Worm (Caenorhabditis elegans) whole organism, L4 larva: ENCODE results near the gene Y54G2A.77.

Source experiments
- F37D6.2 ChIP-seq: sonication (generic microtip); optimal IDR thresholded peaks from 2 replicates; lab custom pipeline; 2016; ENCODE audit warnings: mild to moderate bottlenecking, missing genetic modification characterization, missing compliant biosample characterization
- Y105C5A.15 ChIP-seq: fragments of 200-800 bp; sonication (Bioruptor generic); IDR thresholded peaks from 2 replicates; pipeline ENCODE4 v1.3.6; 2022; ENCODE audit warnings: missing genetic modification characterization, missing compliant biosample characterization
- Y48G9A.11 ChIP-seq: fragments of 200-800 bp; sonication (Bioruptor generic); IDR thresholded peaks from 2 replicates; pipeline ENCODE4 v1.3.6; 2022; ENCODE audit warnings: missing genetic modification reagents, missing genetic modification characterization, missing compliant biosample characterization
- Y5F2A.4 ChIP-seq: fragments of 200-800 bp; sonication (Bioruptor generic); optimal IDR thresholded peaks from 2 replicates; lab custom pipeline; 2018; ENCODE audit warnings: mild to moderate bottlenecking, missing genetic modification characterization, missing compliant biosample characterization
- ZK337.2 ChIP-seq: fragments of 200-800 bp; sonication (Bioruptor generic); IDR thresholded peaks from 2 replicates; pipeline ENCODE4 v1.3.6; 2022; ENCODE audit warnings: missing genetic modification reagents, missing genetic modification characterization, missing compliant biosample characterization
- aha-1 ChIP-seq: fragments of 150-350 bp; peaks from one replicate; lab custom pipeline; 2014; ENCODE audit warnings: missing biosample characterization, missing genetic modification characterization
- ama-1 ChIP-seq: fragments of 150-350 bp; optimal IDR thresholded peaks from 2 replicates; lab custom pipeline; 2014; ENCODE audit warnings: inconsistent platforms, mixed read lengths
- ceh-20 ChIP-seq: fragments of 200-800 bp; sonication (Bioruptor generic); IDR thresholded peaks from 2 replicates; pipeline ENCODE4 v1.3.6; 2022; ENCODE audit warnings: missing genetic modification reagents, missing genetic modification characterization, missing compliant biosample characterization
- daf-16 ChIP-seq, 3 experiments: sonication (generic microtip); optimal IDR thresholded peaks; 2 replicates each; lab custom pipeline; 2016 to 2017; ENCODE audit warnings: missing genetic modification characterization in 3 of 3, missing genetic modification reagents in 3 of 3, mild to moderate bottlenecking in 2 of 3, missing compliant biosample characterization in 2 of 3, missing biosample characterization in 1 of 3, moderate library complexity in 1 of 3
- dpl-1 ChIP-seq: fragments of 150-350 bp; optimal IDR thresholded peaks from 2 replicates; lab custom pipeline; 2014; ENCODE audit warnings: missing biosample characterization, missing genetic modification reagents, missing genetic modification characterization
- gei-8 ChIP-seq: fragments of 200-800 bp; sonication (Bioruptor generic); optimal IDR thresholded peaks from 2 replicates; lab custom pipeline; 2018; ENCODE audit warnings: mild to moderate bottlenecking, missing genetic modification characterization, missing compliant biosample characterization
- hlh-11 ChIP-seq: fragments of 200-800 bp; sonication (Bioruptor generic); optimal IDR thresholded peaks from 2 replicates; lab custom pipeline; 2018; ENCODE audit warnings: mild to moderate bottlenecking, missing genetic modification characterization, missing compliant biosample characterization
- hlh-30 ChIP-seq: sonication (generic microtip); optimal IDR thresholded peaks from 2 replicates; lab custom pipeline; 2017; ENCODE audit warnings: antibody characterized with exemption, mild to moderate bottlenecking, missing genetic modification characterization, missing compliant biosample characterization; ENCODE audit not compliant: insufficient read depth
- lim-7 ChIP-seq: fragments of 200-800 bp; sonication (Bioruptor generic); IDR thresholded peaks from 2 replicates; pipeline ENCODE4 v1.3.6; 2022; ENCODE audit warnings: missing genetic modification characterization, missing compliant biosample characterization
- lin-15B ChIP-seq: fragments of 150-350 bp; sonication (generic microtip); optimal IDR thresholded peaks from 3 replicates; lab custom pipeline; 2014; ENCODE audit warnings: missing biosample characterization, missing genetic modification characterization
- lin-38 ChIP-seq: fragments of 200-800 bp; sonication (Bioruptor generic); IDR thresholded peaks from 2 replicates; pipeline ENCODE4 v1.3.6; 2022; ENCODE audit warnings: missing genetic modification reagents, missing genetic modification characterization, missing compliant biosample characterization
- madf-9 ChIP-seq: fragments of 200-800 bp; sonication (Bioruptor generic); conservative IDR thresholded peaks from 2 replicates; pipeline ENCODE4 v1.3.6; 2022; ENCODE audit warnings: missing genetic modification reagents, missing genetic modification characterization, missing compliant biosample characterization
- mxl-3 ChIP-seq: fragments of 200-800 bp; sonication (Bioruptor generic); optimal IDR thresholded peaks from 2 replicates; lab custom pipeline; 2018; ENCODE audit warnings: mild to moderate bottlenecking, missing genetic modification characterization, missing compliant biosample characterization
- nhr-102 ChIP-seq: sonication (generic microtip); optimal IDR thresholded peaks from 2 replicates; lab custom pipeline; 2016; ENCODE audit warnings: mild to moderate bottlenecking, missing genetic modification characterization, moderate library complexity, missing compliant biosample characterization
- nhr-111 ChIP-seq: fragments of 200-800 bp; sonication (Bioruptor generic); optimal IDR thresholded peaks from 2 replicates; lab custom pipeline; 2018; ENCODE audit warnings: mild to moderate bottlenecking, missing genetic modification characterization, missing compliant biosample characterization
- nhr-76 ChIP-seq: fragments of 150-350 bp; optimal IDR thresholded peaks from 2 replicates; lab custom pipeline; 2014; ENCODE audit warnings: missing biosample characterization, missing genetic modification characterization
- pqm-1 ChIP-seq: sonication (generic microtip); optimal IDR thresholded peaks from 2 replicates; lab custom pipeline; 2017; ENCODE audit warnings: missing biosample characterization, missing genetic modification characterization
- sdz-12 ChIP-seq: fragments of 200-800 bp; sonication (Bioruptor generic); optimal IDR thresholded peaks from 2 replicates; lab custom pipeline; 2018; ENCODE audit warnings: mild to moderate bottlenecking, missing genetic modification characterization, missing compliant biosample characterization
- set-16 ChIP-seq: fragments of 200-800 bp; sonication (Bioruptor generic); IDR thresholded peaks from 2 replicates; pipeline ENCODE4 v1.3.6; 2022; ENCODE audit warnings: missing genetic modification reagents, missing genetic modification characterization, missing compliant biosample characterization
- snpc-1.2 ChIP-seq: fragments of 200-800 bp; sonication (Bioruptor generic); IDR thresholded peaks from 2 replicates; pipeline ENCODE4 v1.3.6; 2022; ENCODE audit warnings: missing genetic modification reagents, missing genetic modification characterization, missing compliant biosample characterization
- snpc-4 ChIP-seq: fragments of 150-350 bp; optimal IDR thresholded peaks from 2 replicates; lab custom pipeline; 2014; ENCODE audit warnings: missing biosample characterization, missing genetic modification characterization
- spr-1 ChIP-seq: sonication (generic microtip); optimal IDR thresholded peaks from 2 replicates; lab custom pipeline; 2016; ENCODE audit warnings: mild to moderate bottlenecking, missing genetic modification characterization, missing compliant biosample characterization
- spr-3 ChIP-seq: fragments of 200-800 bp; sonication (Bioruptor generic); optimal IDR thresholded peaks from 2 replicates; lab custom pipeline; 2018; ENCODE audit warnings: mild to moderate bottlenecking, missing genetic modification characterization, missing compliant biosample characterization
- tag-97 ChIP-seq: fragments of 200-800 bp; sonication (Bioruptor generic); IDR thresholded peaks from 2 replicates; pipeline ENCODE4 v1.3.6; 2022; ENCODE audit warnings: missing genetic modification characterization, missing compliant biosample characterization
- unc-130 ChIP-seq: sonication (generic microtip); optimal IDR thresholded peaks from 2 replicates; lab custom pipeline; 2016; ENCODE audit warnings: missing genetic modification reagents, missing genetic modification characterization, missing compliant biosample characterization
- unc-62 ChIP-seq, 3 experiments: fragments of 150-350 bp in 1 of 3; sonication (generic microtip); optimal IDR thresholded peaks in 2 of 3; peaks in 1 of 3; 1 replicate in 1 of 3; 2 replicates in 2 of 3; lab custom pipeline; 2014 to 2017; ENCODE audit warnings: missing biosample characterization in 3 of 3, missing genetic modification characterization in 3 of 3, missing genetic modification reagents in 3 of 3, missing genotype in 1 of 3
- ztf-7 ChIP-seq: fragments of 150-350 bp; optimal IDR thresholded peaks from 2 replicates; lab custom pipeline; 2014; ENCODE audit warnings: missing biosample characterization, missing genetic modification characterization

Y54G2A.77 gene

ce11 chrIV:2770067-2770466 is 7.6 kb downstream of the Y54G2A.77 start:
- TF ChIP-seq pqm-1 (no peak), Y105C5A.15 (GFP tag; lab: Robert Waterston, UW) (no peak), Y5F2A.4 (no peak), ZK337.2 (GFP tag; lab: Robert Waterston, UW) (no peak), nhr-111 (GFP tag; lab: Kevin White, UChicago) (no peak), daf-16 (GFP tag; optimal IDR thresholded peaks at IDR 0.05; lab: Kevin White, UChicago) (no peak), daf-16 (tag; optimal IDR thresholded peaks at IDR 0.05; lab: Kevin White, UChicago) (no peak), nhr-76 (tag; lab: Kevin White, UChicago) (no peak), nhr-102 (no peak), aha-1 (peak; percentile 38), ztf-7 (tag; lab: Kevin White, UChicago) (no peak), spr-1 (tag; lab: Kevin White, UChicago) (no peak), snpc-4 (no peak), Y48G9A.11 (GFP tag; lab: Robert Waterston, UW) (no peak), unc-62 (GFP tag; optimal IDR thresholded peaks at IDR 0.05 in 1 of 2; lab: Kevin White, UChicago) (peak in 1 of 2 experiments; percentile 93), unc-62 (tag; optimal IDR thresholded peaks at IDR 0.05; lab: Kevin White, UChicago) (no peak)

ce11 chrIV:2770835-2771234 is 8.4 kb downstream of the Y54G2A.77 start:
- TF ChIP-seq snpc-1.2 (GFP tag; lab: Robert Waterston, UW) = peak; percentile 55; the same call in 1 of the 2 replicates
- peak; percentile 52 for TF ChIP-seq sdz-12 (GFP tag; lab: Kevin White, UChicago)
- TF ChIP-seq spr-3 (GFP tag; lab: Kevin White, UChicago) = peak; percentile 12
- TF ChIP-seq madf-9 = peak; percentile 6; the same call in 1 of the 2 replicates
- TF ChIP-seq F37D6.2 (tag; lab: Kevin White, UChicago) = no peak
- no peak for TF ChIP-seq dpl-1
- no peak for TF ChIP-seq daf-16 (GFP tag; optimal IDR thresholded peaks at IDR 0.05; lab: Kevin White, UChicago)
- TF ChIP-seq daf-16 (tag; optimal IDR thresholded peaks at IDR 0.05; lab: Kevin White, UChicago) = no peak
- 0 out of 2 replicates have a peak, but pooled peaks have one; percentile 37 for TF ChIP-seq lim-7 (GFP tag; lab: Robert Waterston, UW)
- TF ChIP-seq set-16 (GFP tag; lab: Robert Waterston, UW) = peak; percentile 79
- TF ChIP-seq aha-1 = peak; percentile 93

ce11 chrIV:2771692-2772091 is 9.2 kb downstream of the Y54G2A.77 start, which contains the start of gene Y54G2A.11:
TSS of gene Y54G2A.11 (minus strand) at chrIV:2771792.
- no peak for TF ChIP-seq ceh-20 (GFP tag; lab: Robert Waterston, UW)
- TF ChIP-seq tag-97 (GFP tag; lab: Robert Waterston, UW) = no peak

ce11 chrIV:2772209-2772851 is 9.8 kb downstream of the Y54G2A.77 start:
- TF ChIP-seq snpc-4 (no peak), gei-8 (GFP tag; lab: Kevin White, UChicago) (peak; percentile 40), unc-62 (GFP tag; optimal IDR thresholded peaks at IDR 0.05 in 1 of 2; lab: Kevin White, UChicago) (peak in 1 of 2 experiments; percentile 58), unc-62 (tag; optimal IDR thresholded peaks at IDR 0.05; lab: Kevin White, UChicago) (no peak), hlh-30 (tag; lab: Kevin White, UChicago) (peak; percentile 74), dpl-1 (peak; percentile 21), lin-38 (GFP tag; lab: Robert Waterston, UW) (peak; percentile 33; the same call in 1 of the 2 replicates), F37D6.2 (tag; lab: Kevin White, UChicago) (no peak), nhr-111 (GFP tag; lab: Kevin White, UChicago) (peak; percentile 44), hlh-11 (tag; lab: Kevin White, UChicago) (peak; percentile 70), lin-15B (tag; lab: Kevin White, UChicago) (no peak), ama-1 (lab: Kevin White, UChicago) (peak; percentile 50), mxl-3 (GFP tag; lab: Kevin White, UChicago) (peak; percentile 1), set-16 (GFP tag; lab: Robert Waterston, UW) (peak; percentile 85), unc-130 (GFP tag; lab: Kevin White, UChicago) (no peak)
